Fruit fly (Drosophila melanogaster): ENCODE data around the gene CG13950.

The CG13950 gene

DNA sequence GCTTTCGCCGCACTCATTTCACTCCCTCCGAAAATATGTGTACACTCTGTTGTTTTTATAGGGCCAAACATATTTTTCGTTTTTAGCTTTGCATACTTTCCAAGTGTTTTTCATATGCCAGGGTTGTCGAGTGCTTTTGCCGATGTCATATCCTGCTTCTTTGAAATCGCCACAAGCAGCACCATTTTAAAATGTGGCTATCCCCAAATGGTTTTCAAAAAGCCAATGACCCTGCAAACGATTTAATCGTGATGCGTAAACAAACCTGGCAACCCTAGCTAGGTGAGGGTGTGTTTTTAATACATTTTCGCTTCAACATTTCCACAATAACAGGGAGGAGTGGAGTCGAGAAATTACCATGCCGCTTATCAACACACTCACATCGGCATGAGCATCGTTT lies 32.5 kb downstream of the CG13950 start (continued):
- TF ChIP-seq CG8359 (GFP tag; optimal IDR thresholded peaks at IDR 0.05; ENCODE audit: borderline replicate concordance) (no peak), CG9797 (GFP tag; optimal IDR thresholded peaks at IDR 0.05) (no peak), slp2 (GFP tag; optimal IDR thresholded peaks at IDR 0.05) (no peak), phol (tag; optimal IDR thresholded peaks at IDR 0.05) (peak; percentile 30), dmrt99B (tag; optimal IDR thresholded peaks at IDR 0.05) (peak; percentile 55), Dek (tag; optimal IDR thresholded peaks at IDR 0.05) (peak; percentile 36), hb (GFP tag; IDR thresholded peaks at IDR 0.05; ENCODE audit: partially characterized antibody) (no peak), Max (GFP tag; optimal IDR thresholded peaks at IDR 0.05) (no peak), CG7556 (GFP tag; optimal IDR thresholded peaks at IDR 0.05) (peak; percentile 49), btn (GFP tag; optimal IDR thresholded peaks at IDR 0.05) (no peak), CG32772 (GFP tag; IDR thresholded peaks at IDR 0.05) (peak; percentile 30; the same call in 1 of the 2 replicates), CG15514 (GFP tag; optimal IDR thresholded peaks at IDR 0.05) (peak; percentile 31), chinmo (GFP tag; IDR thresholded peaks at IDR 0.05; ENCODE audit: partially characterized antibody) (no peak), inv (GFP tag; IDR thresholded peaks at IDR 0.05; ENCODE audit: partially characterized antibody) (no peak), NC2α (GFP tag; optimal IDR thresholded peaks at IDR 0.05) (no peak), jigr1 (GFP tag; IDR thresholded peaks at IDR 0.05) (no peak), prd (optimal IDR thresholded peaks at IDR 0.05) (no peak), prd (GFP tag; IDR thresholded peaks at IDR 0.05) (peak; percentile 61), CG2202 (tag; optimal IDR thresholded peaks at IDR 0.05) (no peak), CG9609 (GFP tag; optimal IDR thresholded peaks at IDR 0.05) (no peak), H15 (GFP tag; IDR thresholded peaks at IDR 0.05) (no peak), Nf-YB (GFP tag; optimal IDR thresholded peaks at IDR 0.05) (no peak), toy (GFP tag; IDR thresholded peaks at IDR 0.05) (no peak), CG12299 (tag; optimal IDR thresholded peaks at IDR 0.05) (no peak), CG6791 (GFP tag; IDR thresholded peaks at IDR 0.05; ENCODE audit: partially characterized antibody) (no peak), bsh (GFP tag; optimal IDR thresholded peaks at IDR 0.05) (peak in 1 of 2 experiments; percentile 47), tin (GFP tag; optimal IDR thresholded peaks at IDR 0.05) (peak; percentile 19), Gsc (GFP tag; IDR thresholded peaks at IDR 0.05) (no peak), CG33213 (GFP tag; optimal IDR thresholded peaks at IDR 0.05) (no peak), CG11398 (GFP tag; optimal IDR thresholded peaks at IDR 0.05) (no peak), CG9817 (tag; optimal IDR thresholded peaks at IDR 0.05) (peak; percentile 30), mam (GFP tag; optimal IDR thresholded peaks at IDR 0.05) (peak; percentile 24), Optix (GFP tag; IDR thresholded peaks at IDR 0.05) (peak; percentile 50; the same call in 1 of the 3 replicates), E2f1 (GFP tag; IDR thresholded peaks at IDR 0.05) (no peak), CG14014 (GFP tag; IDR thresholded peaks at IDR 0.05) (peak; percentile 36; the same call in 1 of the 2 replicates), CG4282 (GFP tag; optimal IDR thresholded peaks at IDR 0.05) (no peak), Med (GFP tag) (peak; percentile 89), dimm (GFP tag; IDR thresholded peaks at IDR 0.05) (no peak), CG17568 (GFP tag; optimal IDR thresholded peaks at IDR 0.05) (no peak), pita (GFP tag; optimal IDR thresholded peaks at IDR 0.05) (no peak), CG15011 (GFP tag; optimal IDR thresholded peaks at IDR 0.05) (no peak), Tbp (GFP tag; optimal IDR thresholded peaks at IDR 0.05) (no peak), Poxn (GFP tag; IDR thresholded peaks at IDR 0.05) (no peak), D19A (tag; optimal IDR thresholded peaks at IDR 0.05) (no peak), disco-r (GFP tag; optimal IDR thresholded peaks at IDR 0.05) (no peak), CG2129 (GFP tag; IDR thresholded peaks at IDR 0.05; ENCODE audit: partially characterized antibody) (no peak), Opbp (GFP tag; IDR thresholded peaks at IDR 0.05; ENCODE audit: partially characterized antibody) (no peak), chn (GFP tag; optimal IDR thresholded peaks at IDR 0.05) (no peak), CG43689 (GFP tag; IDR thresholded peaks at IDR 0.05) (no peak), Fer1 (GFP tag; optimal IDR thresholded peaks at IDR 0.05) (peak; percentile 52), trem (tag; optimal IDR thresholded peaks at IDR 0.05) (no peak)

Measured in whole organism, embryonic.